Worm (Caenorhabditis elegans) whole organism, young adult: ENCODE data around the gene M176.4.

ENCODE experiments used
- F49E8.2 ChIP-seq: sonication (generic microtip); optimal IDR thresholded peaks from 3 replicates; lab custom pipeline; 2017; ENCODE audit warnings: missing genetic modification characterization, mild to moderate bottlenecking, missing compliant biosample characterization, antibody characterized with exemption, moderate library complexity; ENCODE audit not compliant: insufficient read depth
- F57C9.4 ChIP-seq: sonication (generic microtip); optimal IDR thresholded peaks from 2 replicates; lab custom pipeline; 2017; ENCODE audit warnings: mild to moderate bottlenecking, missing genetic modification characterization, missing compliant biosample characterization
- K12H6.12 ChIP-seq: fragments of 200-800 bp; sonication (Bioruptor generic); optimal IDR thresholded peaks from 2 replicates; lab custom pipeline; 2018; ENCODE audit warnings: mild to moderate bottlenecking, missing genetic modification characterization, missing compliant biosample characterization
- ZK185.1 ChIP-seq: sonication (generic microtip); optimal IDR thresholded peaks from 2 replicates; lab custom pipeline; 2016; ENCODE audit warnings: mild to moderate bottlenecking, missing genetic modification characterization, missing compliant biosample characterization; ENCODE audit not compliant: poor library complexity, severe bottlenecking
- athp-1 ChIP-seq: sonication (generic microtip); optimal IDR thresholded peaks from 2 replicates; lab custom pipeline; 2017; ENCODE audit warnings: mild to moderate bottlenecking, missing genetic modification characterization, missing compliant biosample characterization
- attf-5 ChIP-seq: fragments of 200-800 bp; sonication (Bioruptor generic); optimal IDR thresholded peaks from 2 replicates; lab custom pipeline; 2018; ENCODE audit warnings: mild to moderate bottlenecking, missing genetic modification characterization, missing compliant biosample characterization
- bed-1 ChIP-seq: fragments of 200-800 bp; sonication (Bioruptor generic); IDR thresholded peaks from 2 replicates; pipeline ENCODE4 v1.3.6; 2022; ENCODE audit warnings: missing genetic modification reagents, missing genetic modification characterization, missing compliant biosample characterization
- cebp-1 ChIP-seq, 2 experiments: fragments of 200-800 bp in 1 of 2; sonication (Bioruptor generic) in 1 of 2; sonication (generic microtip) in 1 of 2; IDR thresholded peaks in 1 of 2; optimal IDR thresholded peaks in 1 of 2; 2 replicates each; pipeline versions ENCODE4 v1.3.6 to Lab custom; 2017 to 2022; ENCODE audit warnings: missing compliant biosample characterization in 2 of 2, missing genetic modification characterization in 2 of 2, mild to moderate bottlenecking in 1 of 2, missing genetic modification reagents in 1 of 2, moderate library complexity in 1 of 2
- ceh-40 ChIP-seq: fragments of 200-800 bp; sonication (Bioruptor generic); IDR thresholded peaks from 2 replicates; pipeline ENCODE4 v1.3.6; 2022; ENCODE audit warnings: missing genetic modification characterization, missing compliant biosample characterization
- ceh-79 ChIP-seq: sonication (generic microtip); optimal IDR thresholded peaks from 2 replicates; lab custom pipeline; 2017; ENCODE audit warnings: mild to moderate bottlenecking, missing genetic modification characterization, missing compliant biosample characterization
- egl-18 ChIP-seq: fragments of 200-800 bp; sonication (Bioruptor generic); IDR thresholded peaks from 2 replicates; pipeline ENCODE4 v1.3.6; 2022; ENCODE audit warnings: missing genetic modification reagents, missing genetic modification characterization, missing compliant biosample characterization
- egl-44 ChIP-seq: fragments of 200-800 bp; sonication (Bioruptor generic); IDR thresholded peaks from 2 replicates; pipeline ENCODE4 v1.3.6; 2022; ENCODE audit warnings: missing genetic modification reagents, missing genetic modification characterization, missing compliant biosample characterization
- ets-4 ChIP-seq: fragments of 200-800 bp; sonication (Bioruptor generic); optimal IDR thresholded peaks from 2 replicates; lab custom pipeline; 2018; ENCODE audit warnings: mild to moderate bottlenecking, missing genetic modification characterization, missing compliant biosample characterization
- hlh-26 ChIP-seq: fragments of 200-800 bp; sonication (Bioruptor generic); conservative IDR thresholded peaks from 2 replicates; pipeline ENCODE4 v1.3.6; 2022; ENCODE audit warnings: missing genetic modification reagents, missing genetic modification characterization, missing compliant biosample characterization
- hmg-20 ChIP-seq: fragments of 200-800 bp; sonication (Bioruptor generic); IDR thresholded peaks from 2 replicates; pipeline ENCODE4 v1.3.6; 2022; ENCODE audit warnings: missing genetic modification reagents, missing genetic modification characterization, missing compliant biosample characterization
- hsf-1 ChIP-seq: fragments of 200-800 bp; sonication (Bioruptor generic); IDR thresholded peaks from 2 replicates; pipeline ENCODE4 v1.3.6; 2022; ENCODE audit warnings: missing genetic modification reagents, missing genetic modification characterization, missing compliant biosample characterization
- let-607 ChIP-seq, 2 experiments: fragments of 200-800 bp in 1 of 2; sonication (Bioruptor generic) in 1 of 2; sonication (generic microtip) in 1 of 2; optimal IDR thresholded peaks; 2 replicates each; lab custom pipeline; 2016 to 2018; ENCODE audit warnings: mild to moderate bottlenecking in 2 of 2, missing compliant biosample characterization in 2 of 2, missing genetic modification characterization in 2 of 2, moderate library complexity in 2 of 2, missing genotype in 1 of 2
- lin-54 ChIP-seq: fragments of 200-800 bp; sonication (Bioruptor generic); optimal IDR thresholded peaks from 2 replicates; lab custom pipeline; 2018; ENCODE audit warnings: mild to moderate bottlenecking, missing genetic modification characterization, missing compliant biosample characterization
- lir-1 ChIP-seq: fragments of 200-800 bp; sonication (Bioruptor generic); conservative IDR thresholded peaks from 2 replicates; pipeline ENCODE4 v1.3.6; 2022; ENCODE audit warnings: missing genetic modification reagents, missing genetic modification characterization, missing compliant biosample characterization
- lsl-1 ChIP-seq: fragments of 200-800 bp; sonication (Bioruptor generic); optimal IDR thresholded peaks from 2 replicates; lab custom pipeline; 2018; ENCODE audit warnings: mild to moderate bottlenecking, missing genetic modification characterization, moderate library complexity, missing compliant biosample characterization
- madf-6 ChIP-seq: fragments of 200-800 bp; sonication (Bioruptor generic); IDR thresholded peaks from 2 replicates; pipeline ENCODE4 v1.3.6; 2022; ENCODE audit warnings: missing genetic modification reagents, missing genetic modification characterization, missing compliant biosample characterization
- madf-8 ChIP-seq: fragments of 200-800 bp; sonication (Bioruptor generic); conservative IDR thresholded peaks from 2 replicates; pipeline ENCODE4 v1.3.6; 2022; ENCODE audit warnings: missing genetic modification reagents, missing genetic modification characterization, missing compliant biosample characterization
- mel-28 ChIP-seq: sonication (generic microtip); optimal IDR thresholded peaks from 2 replicates; lab custom pipeline; 2016; ENCODE audit warnings: borderline replicate concordance, mild to moderate bottlenecking, missing genetic modification characterization, missing compliant biosample characterization
- nfya-2 ChIP-seq: fragments of 200-800 bp; sonication (Bioruptor generic); IDR thresholded peaks from 2 replicates; pipeline ENCODE4 v1.3.6; 2022; ENCODE audit warnings: missing genetic modification reagents, missing genetic modification characterization, missing compliant biosample characterization
- nhr-179 ChIP-seq: sonication (generic microtip); optimal IDR thresholded peaks from 2 replicates; lab custom pipeline; 2016; ENCODE audit warnings: mild to moderate bottlenecking, missing genetic modification characterization, missing compliant biosample characterization
- rpc-1 ChIP-seq, 2 experiments: fragments of 150-350 bp in 1 of 2; sonication (generic microtip) in 1 of 2; optimal IDR thresholded peaks; 2 replicates each; lab custom pipeline; 2014 to 2018; ENCODE audit warnings: missing biosample characterization in 1 of 2, missing genetic modification characterization in 1 of 2, missing genetic modification reagents in 1 of 2, missing genotype in 1 of 2
- sdz-38 ChIP-seq: sonication (generic microtip); optimal IDR thresholded peaks from 2 replicates; lab custom pipeline; 2016; ENCODE audit warnings: missing genotype, missing genetic modification characterization, missing compliant biosample characterization
- snpc-1.1 ChIP-seq: sonication (generic microtip); optimal IDR thresholded peaks from 2 replicates; lab custom pipeline; 2017; ENCODE audit warnings: missing genetic modification characterization, mild to moderate bottlenecking, missing compliant biosample characterization, antibody characterized with exemption, moderate library complexity, missing genotype, missing genetic modification reagents; ENCODE audit not compliant: insufficient read depth
- snpc-1.3 ChIP-seq: sonication (generic microtip); optimal IDR thresholded peaks from 2 replicates; lab custom pipeline; 2017; ENCODE audit warnings: missing genetic modification characterization, mild to moderate bottlenecking, missing compliant biosample characterization, antibody characterized with exemption, moderate library complexity, missing genotype, missing genetic modification reagents; ENCODE audit not compliant: insufficient read depth
- snpc-3.4 ChIP-seq: sonication (generic microtip); optimal IDR thresholded peaks from 2 replicates; lab custom pipeline; 2017; ENCODE audit warnings: missing genetic modification characterization, mild to moderate bottlenecking, missing compliant biosample characterization, antibody characterized with exemption, moderate library complexity, missing genotype, missing genetic modification reagents
- tbx-9 ChIP-seq: sonication (generic microtip); optimal IDR thresholded peaks from 2 replicates; lab custom pipeline; 2016; ENCODE audit warnings: borderline replicate concordance, missing genetic modification characterization, inconsistent platforms, missing compliant biosample characterization
- unc-130 ChIP-seq: sonication (generic microtip); optimal IDR thresholded peaks from 2 replicates; lab custom pipeline; 2016; ENCODE audit warnings: missing genetic modification reagents, missing genetic modification characterization, missing compliant biosample characterization
- xnd-1 ChIP-seq: sonication (generic microtip); optimal IDR thresholded peaks from 2 replicates; lab custom pipeline; 2016; ENCODE audit warnings: missing genotype, missing genetic modification reagents, missing genetic modification characterization, missing compliant biosample characterization
- ztf-18 ChIP-seq: sonication (generic microtip); optimal IDR thresholded peaks from 2 replicates; lab custom pipeline; 2016; ENCODE audit warnings: missing genotype, mild to moderate bottlenecking, missing genetic modification characterization, missing compliant biosample characterization

Gene M176.4

DNA sequence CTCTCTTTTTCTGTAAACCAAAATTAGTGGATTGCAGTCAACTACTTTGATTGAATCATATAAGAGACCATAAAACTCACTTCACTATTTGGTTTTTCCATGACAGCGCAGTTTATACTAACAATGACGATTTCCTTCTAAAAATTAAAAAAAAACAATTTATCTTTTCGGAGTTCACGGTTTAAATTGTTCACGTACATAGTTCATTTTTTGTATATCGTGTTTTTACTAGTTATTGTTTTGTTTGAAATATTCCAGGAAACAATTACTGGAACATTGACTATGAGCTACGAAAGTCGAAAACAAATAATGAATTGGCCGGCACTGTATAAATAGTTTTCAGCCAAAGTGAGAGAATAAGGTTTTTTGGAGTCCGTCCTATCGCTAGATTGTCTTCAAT lies 25.4 kb upstream of the M176.4 start, which contains the start of gene lido-17 (continued):
- TF ChIP-seq cebp-1 (GFP tag; IDR thresholded peaks at IDR 0.05; lab: Robert Waterston, UW) (no peak), cebp-1 (tag; optimal IDR thresholded peaks at IDR 0.05; lab: Kevin White, UChicago) (no peak), ZK185.1 (tag; lab: Kevin White, UChicago) (no peak)

DNA sequence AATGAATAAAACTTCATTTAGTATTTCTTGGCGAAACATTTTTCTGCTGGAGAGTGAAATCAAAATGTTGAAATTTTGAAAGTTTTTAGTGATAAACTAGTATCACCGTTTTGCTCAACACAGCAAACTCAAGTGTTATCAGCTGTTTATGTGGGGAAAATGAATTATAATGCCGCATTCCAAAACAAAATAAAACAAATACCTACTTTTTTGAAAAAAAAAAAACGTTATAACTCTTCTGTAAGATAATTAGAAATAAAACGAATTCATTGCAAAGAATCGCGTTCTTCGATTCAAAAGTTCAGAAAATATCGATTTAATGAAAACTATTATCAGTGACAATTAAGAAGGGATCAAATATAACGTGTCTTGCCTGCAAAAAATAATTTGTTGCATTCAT lies 20.7 kb upstream of the M176.4 start, which contains the start of gene Y51B9A.9:
TSS of gene Y51B9A.9 (minus strand) at position 101 of the 400 bp plus-strand sequence.
- no peak for TF ChIP-seq hmg-20 (GFP tag; lab: Robert Waterston, UW)
- TF ChIP-seq snpc-1.1 (tag; lab: Kevin White, UChicago), result no peak
- TF ChIP-seq ceh-40 (GFP tag; lab: Robert Waterston, UW), result no peak
- TF ChIP-seq lir-1 (GFP tag; lab: Robert Waterston, UW), result no peak
- no peak for TF ChIP-seq K12H6.12 (tag; lab: Kevin White, UChicago)
- TF ChIP-seq madf-8 (GFP tag; lab: Robert Waterston, UW), result no peak
- TF ChIP-seq snpc-3.4 (tag; lab: Kevin White, UChicago), result no peak
- TF ChIP-seq F49E8.2 (tag; lab: Kevin White, UChicago), result no peak
- no peak for TF ChIP-seq F57C9.4 (tag; lab: Kevin White, UChicago)
- TF ChIP-seq lin-54 (GFP tag; lab: Kevin White, UChicago), result no peak
- no peak for TF ChIP-seq lsl-1 (GFP tag; lab: Kevin White, UChicago)
- no peak for TF ChIP-seq nfya-2
- TF ChIP-seq unc-130 (GFP tag; lab: Kevin White, UChicago), result no peak
- no peak for TF ChIP-seq mel-28 (tag; lab: Kevin White, UChicago)
- TF ChIP-seq sdz-38 (tag; lab: Kevin White, UChicago), result no peak
- TF ChIP-seq tbx-9, result no peak
- no peak for TF ChIP-seq hlh-26
- no peak for TF ChIP-seq rpc-1 (optimal IDR thresholded peaks at IDR 0.05; lab: Kevin White, UChicago)
- TF ChIP-seq rpc-1 (tag; optimal IDR thresholded peaks at IDR 0.05; lab: Kevin White, UChicago), result no peak
- TF ChIP-seq ets-4 (GFP tag; lab: Kevin White, UChicago), result no peak

DNA sequence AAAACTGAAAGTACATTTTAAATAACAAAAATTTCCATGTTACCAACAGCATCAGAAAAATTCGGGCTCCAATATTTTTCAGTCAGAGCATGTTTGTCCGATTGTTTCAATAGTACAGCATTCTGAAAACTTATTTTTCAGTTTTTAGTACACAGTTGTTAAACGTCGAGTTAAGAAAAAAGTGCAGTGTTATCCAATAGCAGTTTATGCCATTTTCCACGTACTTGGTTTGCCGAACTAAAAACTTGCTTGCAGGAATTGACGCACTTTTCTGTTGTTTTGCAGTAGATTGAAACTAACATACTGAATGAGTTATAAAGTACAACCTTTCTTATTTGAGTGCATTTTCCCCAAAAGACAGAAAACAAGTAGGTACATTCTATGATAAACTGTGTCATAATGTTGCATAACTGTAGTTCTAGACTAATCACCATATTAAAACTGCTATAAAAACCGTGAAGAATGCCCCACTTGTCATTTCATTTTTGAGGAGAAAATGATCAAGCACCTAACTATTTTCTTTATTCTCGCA lies 19.7 kb upstream of the M176.4 start, which contains the start of the genes Y51B9A.14 and Y51B9A.8:
TSS of gene Y51B9A.14 (minus strand) at position 101 of the 532 bp plus-strand sequence.
TSS of gene Y51B9A.8 (plus strand) at position 482 of the 532 bp plus-strand sequence.
- TF ChIP-seq hmg-20 (GFP tag; lab: Robert Waterston, UW) (no peak), hsf-1 (GFP tag; lab: Robert Waterston, UW) (no peak), snpc-1.3 (tag; lab: Kevin White, UChicago) (no peak), let-607 (tag; optimal IDR thresholded peaks at IDR 0.05; lab: Kevin White, UChicago) (no peak)

DNA sequence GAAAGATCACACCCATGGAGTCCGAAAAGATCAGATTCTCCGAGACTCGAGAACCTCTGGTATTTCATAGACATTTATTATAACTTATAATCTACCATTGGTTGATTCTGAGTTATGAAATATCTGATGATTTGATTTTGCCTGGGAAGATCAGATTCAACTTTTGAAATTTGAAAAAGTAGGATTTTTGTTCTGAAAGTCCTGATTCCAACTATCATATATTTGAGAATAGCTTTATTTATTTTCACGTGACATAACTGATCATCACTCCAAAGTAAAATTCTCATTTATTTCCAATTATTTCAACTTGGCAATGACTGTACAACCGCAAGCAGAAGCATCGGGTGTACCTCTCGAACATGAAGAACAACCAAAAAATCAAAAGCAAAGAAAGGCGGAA lies 18.4 kb upstream of the M176.4 start, which contains the start of gene Y51B9A.7:
TSS of gene Y51B9A.7 (plus strand) at position 301 of the 400 bp plus-strand sequence.
- no peak for TF ChIP-seq ceh-79 (tag; lab: Kevin White, UChicago)

DNA sequence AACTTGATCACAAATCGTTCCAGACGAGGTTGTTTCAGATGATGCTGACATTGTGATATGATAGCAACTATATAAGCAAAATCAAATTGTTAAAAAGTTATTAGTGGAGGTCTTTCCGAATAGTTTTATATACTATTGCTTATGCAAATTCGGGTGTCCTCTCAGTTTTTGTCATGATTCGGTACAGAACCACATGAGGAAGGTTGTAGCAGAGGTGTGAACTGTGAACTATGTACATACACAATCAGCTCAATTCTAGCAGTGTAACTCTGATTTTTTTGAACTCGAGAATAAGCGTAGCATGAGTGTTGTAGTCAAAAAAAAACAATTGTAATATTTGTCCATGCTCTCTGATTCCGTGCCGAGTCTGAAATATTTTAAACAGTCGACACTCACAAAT lies 15.1 kb upstream of the M176.4 start, which contains the start of gene Y51B9A.6:
TSS of gene Y51B9A.6 (minus strand) at position 101 of the 400 bp plus-strand sequence.
- TF ChIP-seq mel-28 (tag; lab: Kevin White, UChicago) (no peak), madf-6 (GFP tag; lab: Robert Waterston, UW) (no peak), bed-1 (GFP tag; lab: Robert Waterston, UW) (no peak), xnd-1 (tag; lab: Kevin White, UChicago) (no peak), ztf-18 (tag; lab: Kevin White, UChicago) (no peak), nhr-179 (no peak), egl-18 (GFP tag; lab: Robert Waterston, UW) (no peak), athp-1 (tag; lab: Kevin White, UChicago) (no peak), attf-5 (GFP tag; lab: Kevin White, UChicago) (no peak), egl-44 (GFP tag; lab: Robert Waterston, UW) (no peak)
